Worm (Caenorhabditis elegans) whole organism, L2 larva: ENCODE data around the gene F26G1.2.
A peak's percentile ranks its signal among the peaks of the same experiment; 100 is the strongest.

Source experiments
- C34F6.9 ChIP-seq: fragments of 150-350 bp; optimal IDR thresholded peaks from 2 replicates; lab custom pipeline; 2014; ENCODE audit warnings: missing biosample characterization, missing genetic modification characterization
- F13H6.1 ChIP-seq: sonication (generic microtip); optimal IDR thresholded peaks from 2 replicates; lab custom pipeline; 2016; ENCODE audit warnings: missing genetic modification characterization, missing compliant biosample characterization
- R02D3.7 ChIP-seq: fragments of 150-350 bp; optimal IDR thresholded peaks from 2 replicates; lab custom pipeline; 2014; ENCODE audit warnings: missing biosample characterization, missing genetic modification characterization
- Y55F3AM.14 ChIP-seq: fragments of 200-800 bp; sonication (Bioruptor generic); optimal IDR thresholded peaks from 2 replicates; lab custom pipeline; 2018; ENCODE audit warnings: mild to moderate bottlenecking, missing genetic modification characterization, missing compliant biosample characterization
- ZK546.5 ChIP-seq: sonication (generic microtip); optimal IDR thresholded peaks from 2 replicates; lab custom pipeline; 2017; ENCODE audit warnings: missing biosample characterization, missing genetic modification characterization
- aly-2 ChIP-seq: fragments of 150-350 bp; optimal IDR thresholded peaks from 2 replicates; lab custom pipeline; 2014; ENCODE audit warnings: missing biosample characterization, missing genetic modification characterization
- ama-1 ChIP-seq: fragments of 150-350 bp; optimal IDR thresholded peaks from 2 replicates; lab custom pipeline; 2018; ENCODE audit warnings: inconsistent platforms
- blmp-1 ChIP-seq: sonication (generic microtip); optimal IDR thresholded peaks from 2 replicates; lab custom pipeline; 2017; ENCODE audit warnings: missing genetic modification characterization, mild to moderate bottlenecking, missing compliant biosample characterization, antibody characterized with exemption, moderate library complexity; ENCODE audit not compliant: insufficient read depth
- ceh-16 ChIP-seq: fragments of 150-350 bp; optimal IDR thresholded peaks from 2 replicates; lab custom pipeline; 2014; ENCODE audit warnings: missing biosample characterization, missing genetic modification characterization
- ceh-82 ChIP-seq: fragments of 150-350 bp; optimal IDR thresholded peaks from 2 replicates; lab custom pipeline; 2014; ENCODE audit warnings: missing biosample characterization, missing genetic modification characterization
- crh-2 ChIP-seq: sonication (generic microtip); optimal IDR thresholded peaks from 2 replicates; lab custom pipeline; 2017; ENCODE audit warnings: missing biosample characterization, missing genetic modification characterization
- elt-1 ChIP-seq: fragments of 150-350 bp; optimal IDR thresholded peaks from 2 replicates; lab custom pipeline; 2014; ENCODE audit warnings: missing biosample characterization, missing genetic modification characterization
- fos-1 ChIP-seq: fragments of 150-350 bp; optimal IDR thresholded peaks from 2 replicates; lab custom pipeline; 2014; ENCODE audit warnings: missing biosample characterization, missing genetic modification characterization
- lin-11 ChIP-seq: fragments of 150-350 bp; sonication (generic microtip); optimal IDR thresholded peaks from 2 replicates; lab custom pipeline; 2014; ENCODE audit warnings: missing biosample characterization, missing genetic modification characterization, inconsistent platforms, mixed read lengths
- lin-13 ChIP-seq: fragments of 150-350 bp; optimal IDR thresholded peaks from 2 replicates; lab custom pipeline; 2014; ENCODE audit warnings: missing biosample characterization, missing genetic modification reagents, missing genetic modification characterization
- lin-39 ChIP-seq: fragments of 150-350 bp; optimal IDR thresholded peaks from 2 replicates; lab custom pipeline; 2014; ENCODE audit warnings: missing biosample characterization, missing genetic modification reagents, missing genetic modification characterization
- lsy-2 ChIP-seq, 2 experiments: fragments of 150-350 bp in 1 of 2; sonication (generic microtip) in 1 of 2; optimal IDR thresholded peaks; 2 replicates each; lab custom pipeline; 2014 to 2017; ENCODE audit warnings: missing biosample characterization in 2 of 2, missing genetic modification characterization in 2 of 2
- mab-5 ChIP-seq: fragments of 150-350 bp; optimal IDR thresholded peaks from 2 replicates; lab custom pipeline; 2014; ENCODE audit warnings: missing biosample characterization, missing genetic modification characterization
- mbf-1 ChIP-seq: sonication (generic microtip); optimal IDR thresholded peaks from 2 replicates; lab custom pipeline; 2017; ENCODE audit warnings: missing biosample characterization, missing genetic modification characterization
- mdl-1 ChIP-seq, 2 experiments: fragments of 150-350 bp in 1 of 2; sonication (generic microtip) in 1 of 2; optimal IDR thresholded peaks; 2 replicates each; lab custom pipeline; 2017; ENCODE audit warnings: missing biosample characterization in 2 of 2, missing genetic modification characterization in 2 of 2
- nhr-10 ChIP-seq: sonication (generic microtip); optimal IDR thresholded peaks from 2 replicates; lab custom pipeline; 2017; ENCODE audit warnings: missing biosample characterization, missing genetic modification characterization
- nhr-12 ChIP-seq: fragments of 150-350 bp; optimal IDR thresholded peaks from 2 replicates; lab custom pipeline; 2014; ENCODE audit warnings: missing biosample characterization, missing genetic modification characterization
- nhr-129 ChIP-seq: fragments of 150-350 bp; optimal IDR thresholded peaks from 2 replicates; lab custom pipeline; 2014; ENCODE audit warnings: missing biosample characterization, missing genetic modification characterization
- nhr-23 ChIP-seq: fragments of 150-350 bp; optimal IDR thresholded peaks from 2 replicates; lab custom pipeline; 2014; ENCODE audit warnings: missing biosample characterization, missing genetic modification reagents, missing genetic modification characterization
- nhr-237 ChIP-seq: fragments of 150-350 bp; optimal IDR thresholded peaks from 2 replicates; lab custom pipeline; 2014; ENCODE audit warnings: missing biosample characterization, missing genetic modification characterization
- nhr-25 ChIP-seq: fragments of 150-350 bp; sonication (generic microtip); optimal IDR thresholded peaks from 3 replicates; lab custom pipeline; 2014; ENCODE audit warnings: missing biosample characterization, missing genetic modification characterization
- peb-1 ChIP-seq: fragments of 150-350 bp; optimal IDR thresholded peaks from 2 replicates; lab custom pipeline; 2014; ENCODE audit warnings: missing biosample characterization, missing genetic modification characterization
- skn-1 ChIP-seq: sonication (generic microtip); optimal IDR thresholded peaks from 2 replicates; lab custom pipeline; 2017; ENCODE audit warnings: missing biosample characterization, missing genetic modification characterization
- sma-3 ChIP-seq: sonication (generic microtip); optimal IDR thresholded peaks from 2 replicates; lab custom pipeline; 2016; ENCODE audit warnings: missing genetic modification reagents, missing genetic modification characterization, missing compliant biosample characterization
- sma-9 ChIP-seq, 2 experiments: fragments of 150-350 bp in 1 of 2; sonication (generic microtip) in 1 of 2; optimal IDR thresholded peaks; 2 replicates each; lab custom pipeline; 2014 to 2016; ENCODE audit warnings: missing genetic modification characterization in 2 of 2, mild to moderate bottlenecking in 1 of 2, missing biosample characterization in 1 of 2, missing compliant biosample characterization in 1 of 2, missing genetic modification reagents in 1 of 2, moderate library complexity in 1 of 2
- snpc-4 ChIP-seq: fragments of 150-350 bp; optimal IDR thresholded peaks from 2 replicates; lab custom pipeline; 2014; ENCODE audit warnings: missing biosample characterization, missing genetic modification characterization
- unc-39 ChIP-seq: fragments of 150-350 bp; optimal IDR thresholded peaks from 2 replicates; lab custom pipeline; 2014; ENCODE audit warnings: missing biosample characterization, missing genetic modification characterization
- zag-1 ChIP-seq: fragments of 150-350 bp; optimal IDR thresholded peaks from 2 replicates; lab custom pipeline; 2014; ENCODE audit warnings: missing biosample characterization, missing genetic modification characterization
- ztf-11 ChIP-seq: sonication (generic microtip); optimal IDR thresholded peaks from 2 replicates; lab custom pipeline; 2017; ENCODE audit warnings: missing biosample characterization, missing genetic modification characterization
- ztf-4 ChIP-seq: fragments of 150-350 bp; optimal IDR thresholded peaks from 2 replicates; lab custom pipeline; 2014; ENCODE audit warnings: missing biosample characterization, missing genetic modification characterization

F26G1.2 gene

ce11 chrII:4729733-4730132 is 33.1 kb upstream of the F26G1.2 start, which contains the start of gene F41C3.7:
TSS of gene F41C3.7 (plus strand) at chrII:4730033.
- TF ChIP-seq ama-1 (lab: Kevin White, UChicago) = no peak
- TF ChIP-seq zag-1 (tag; lab: Kevin White, UChicago) = no peak
- no peak for TF ChIP-seq snpc-4 (tag; lab: Kevin White, UChicago)
- TF ChIP-seq nhr-23 (tag; lab: Kevin White, UChicago) = no peak
- TF ChIP-seq lin-11 (tag; lab: Kevin White, UChicago) = no peak
- TF ChIP-seq elt-1 (tag; lab: Kevin White, UChicago) = no peak
- no peak for TF ChIP-seq mab-5 (tag; lab: Kevin White, UChicago)
- no peak for TF ChIP-seq aly-2 (tag; lab: Kevin White, UChicago)
- TF ChIP-seq C34F6.9 = no peak

DNA sequence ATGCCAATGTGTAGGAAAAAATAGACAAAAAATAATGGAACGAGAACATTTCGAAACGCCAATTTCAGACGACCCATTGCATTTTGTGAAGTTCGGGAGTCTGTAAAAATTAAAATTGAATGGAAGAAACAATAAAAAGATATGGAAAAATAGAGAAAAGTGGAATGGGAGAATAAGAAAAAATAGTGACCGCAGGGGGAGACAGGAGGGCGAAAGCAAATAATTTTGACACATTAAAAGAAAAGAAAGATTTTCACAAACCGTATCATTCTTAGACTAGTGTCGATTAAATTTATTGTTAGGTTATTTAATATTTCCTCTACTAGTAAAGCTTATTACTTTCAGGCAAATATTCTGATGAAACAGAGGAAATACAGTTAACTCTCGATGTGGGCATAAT is 29.0 kb upstream of the F26G1.2 start, which contains the start of gene F41C3.11:
Gene F41C3.11 (minus strand): TSS at position 101 of the 400 bp plus-strand sequence.
- no peak for TF ChIP-seq ceh-82 (tag; lab: Kevin White, UChicago)
- no peak for TF ChIP-seq peb-1 (tag; lab: Kevin White, UChicago)
- no peak for TF ChIP-seq mab-5 (tag; lab: Kevin White, UChicago)
- TF ChIP-seq lin-13 (GFP tag; lab: Kevin White, UChicago) = no peak
- TF ChIP-seq nhr-25 (tag; lab: Kevin White, UChicago) = no peak
- no peak for TF ChIP-seq lin-11 (tag; lab: Kevin White, UChicago)
- TF ChIP-seq skn-1 (tag; lab: Kevin White, UChicago) = no peak
- no peak for TF ChIP-seq nhr-237 (tag; lab: Kevin White, UChicago)
- TF ChIP-seq sma-3 = no peak
- no peak for TF ChIP-seq lin-39 (tag; lab: Kevin White, UChicago)
- no peak for TF ChIP-seq zag-1 (tag; lab: Kevin White, UChicago)
- no peak for TF ChIP-seq nhr-23 (tag; lab: Kevin White, UChicago)
- TF ChIP-seq R02D3.7 (tag; lab: Kevin White, UChicago) = no peak
- no peak for TF ChIP-seq nhr-12 (tag; lab: Kevin White, UChicago)
- TF ChIP-seq ztf-11 (tag; lab: Kevin White, UChicago) = no peak
- TF ChIP-seq Y55F3AM.14 (GFP tag; lab: Kevin White, UChicago) = no peak
- TF ChIP-seq ZK546.5 (tag; lab: Kevin White, UChicago) = no peak
- no peak for TF ChIP-seq unc-39 (tag; lab: Kevin White, UChicago)
- TF ChIP-seq aly-2 (tag; lab: Kevin White, UChicago) = no peak
- no peak for TF ChIP-seq nhr-129 (tag; lab: Kevin White, UChicago)
- TF ChIP-seq, all 48 proteins: peak for 0

ce11 chrII:4734477-4734876 is 28.4 kb upstream of the F26G1.2 start:
- peak; percentile 93 for TF ChIP-seq blmp-1 (tag; lab: Kevin White, UChicago)
- TF ChIP-seq F13H6.1 (tag; lab: Kevin White, UChicago) = no peak
- TF ChIP-seq nhr-25 (tag; lab: Kevin White, UChicago) = peak; percentile 10

DNA sequence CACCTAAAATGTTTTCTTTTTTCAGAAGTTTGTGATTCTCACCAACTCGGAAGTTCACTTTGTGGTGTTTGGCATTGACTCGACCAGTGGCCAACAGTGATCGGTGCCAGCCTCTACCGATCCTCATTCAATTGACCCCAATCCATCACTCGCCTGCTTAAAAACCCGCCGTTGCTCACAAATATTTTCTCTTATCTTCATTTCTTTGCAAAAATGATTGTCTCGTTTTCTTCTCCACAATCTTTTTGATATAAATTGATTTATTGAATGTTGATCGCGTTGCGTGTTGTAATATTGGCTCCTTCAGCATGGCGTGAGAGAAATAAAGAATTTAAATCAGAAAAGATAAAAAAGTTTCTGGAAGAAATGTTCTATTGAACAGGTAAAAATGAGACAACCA is 26.3 kb upstream of the F26G1.2 start:
- TF ChIP-seq fos-1 (tag; lab: Kevin White, UChicago) (no peak), nhr-25 (tag; lab: Kevin White, UChicago) (no peak), blmp-1 (tag; lab: Kevin White, UChicago) (no peak), lin-39 (tag; lab: Kevin White, UChicago) (no peak), ceh-16 (no peak), nhr-10 (tag; lab: Kevin White, UChicago) (no peak), mab-5 (tag; lab: Kevin White, UChicago) (peak; percentile 30), lsy-2 (tag; optimal IDR thresholded peaks at IDR 0.05; lab: Kevin White, UChicago) (peak in 1 of 2 experiments; percentile 33), zag-1 (tag; lab: Kevin White, UChicago) (no peak), ztf-4 (tag; lab: Kevin White, UChicago) (no peak), mdl-1 (tag; optimal IDR thresholded peaks at IDR 0.05; lab: Kevin White, UChicago) (no peak), mbf-1 (tag; lab: Kevin White, UChicago) (no peak), crh-2 (tag; lab: Kevin White, UChicago) (no peak), F13H6.1 (tag; lab: Kevin White, UChicago) (peak; percentile 28), sma-9 (GFP tag; optimal IDR thresholded peaks at IDR 0.05; lab: Kevin White, UChicago) (peak; percentile 45), sma-9 (tag; optimal IDR thresholded peaks at IDR 0.05; lab: Kevin White, UChicago) (no peak), C34F6.9 (peak; percentile 26), aly-2 (tag; lab: Kevin White, UChicago) (no peak)
